Fruit fly (Drosophila melanogaster): ENCODE data around the gene APC7.

APC7 gene

dm6 chrX:6601641-6602276 is 4.9 kb downstream of the APC7 start (continued):
- TF ChIP-seq BtbVII (GFP tag; optimal IDR thresholded peaks at IDR 0.05) (peak; percentile 93), sqz (GFP tag; optimal IDR thresholded peaks at IDR 0.05) (peak; percentile 85), CG14441 (GFP tag; IDR thresholded peaks at IDR 0.05) (peak; percentile 87), Kr (GFP tag; optimal IDR thresholded peaks at IDR 0.05) (no peak), Six4 (GFP tag; optimal IDR thresholded peaks at IDR 0.05) (peak; percentile 92), Blimp-1 (GFP tag; optimal IDR thresholded peaks at IDR 0.05) (peak; percentile 91), trem (tag; optimal IDR thresholded peaks at IDR 0.05) (peak; percentile 84), NC2β (GFP tag; optimal IDR thresholded peaks at IDR 0.05) (peak; percentile 71), CG10147 (GFP tag; optimal IDR thresholded peaks at IDR 0.05) (peak; percentile 90), fd64A (GFP tag; optimal IDR thresholded peaks at IDR 0.05) (peak; percentile 84), wor (GFP tag; IDR thresholded peaks at IDR 0.05) (peak; percentile 87), Stat92E (GFP tag; optimal IDR thresholded peaks at IDR 0.05) (peak in 1 of 3 experiments; percentile 47), fd102C (GFP tag; optimal IDR thresholded peaks at IDR 0.05) (peak; percentile 72), Atf6 (GFP tag; IDR thresholded peaks at IDR 0.05) (peak; percentile 89), sima (GFP tag; optimal IDR thresholded peaks at IDR 0.05) (peak; percentile 61), CG18011 (GFP tag; optimal IDR thresholded peaks at IDR 0.05) (peak; percentile 73), Fer1 (GFP tag; optimal IDR thresholded peaks at IDR 0.05) (peak; percentile 96), Pdp1 (GFP tag; optimal IDR thresholded peaks at IDR 0.05) (peak; percentile 85 to 90), E2f1 (GFP tag; IDR thresholded peaks at IDR 0.05) (peak; percentile 85), Hsf (GFP tag; optimal IDR thresholded peaks at IDR 0.05) (peak; percentile 88), ato (GFP tag; IDR thresholded peaks at IDR 0.05; ENCODE audit: partially characterized antibody) (no peak), CG7786 (GFP tag; optimal IDR thresholded peaks at IDR 0.05) (peak; percentile 70), ro (GFP tag; IDR thresholded peaks at IDR 0.05) (peak; percentile 58; the same call in 1 of the 2 replicates), gsb (GFP tag; IDR thresholded peaks at IDR 0.05) (peak; percentile 72), CG6813 (GFP tag; optimal IDR thresholded peaks at IDR 0.05) (peak; percentile 94), vvl (GFP tag; IDR thresholded peaks at IDR 0.05) (peak; percentile 92), Meics (GFP tag; optimal IDR thresholded peaks at IDR 0.05) (peak; percentile 94), CG3407 (GFP tag; optimal IDR thresholded peaks at IDR 0.05) (peak; percentile 82), Bgb (GFP tag; IDR thresholded peaks at IDR 0.05; ENCODE audit: partially characterized antibody) (peak; percentile 8; the same call in 1 of the 2 replicates), esg (GFP tag; conservative IDR thresholded peaks at IDR 0.05) (peak; percentile 90), btn (GFP tag; optimal IDR thresholded peaks at IDR 0.05) (peak; percentile 72), Adf1 (GFP tag; IDR thresholded peaks at IDR 0.05) (peak; percentile 69), abd-A (tag; optimal IDR thresholded peaks at IDR 0.05) (peak; percentile 94), p53 (GFP tag; optimal IDR thresholded peaks at IDR 0.05) (peak; percentile 32), seq (GFP tag; IDR thresholded peaks at IDR 0.05) (peak; percentile 91), tna (GFP tag; IDR thresholded peaks at IDR 0.05; ENCODE audit: partially characterized antibody) (no peak), insv (GFP tag; optimal IDR thresholded peaks at IDR 0.05) (peak; percentile 13 to 42), scrt (GFP tag; optimal IDR thresholded peaks at IDR 0.05) (peak; percentile 85), Taf1 (GFP tag; IDR thresholded peaks at IDR 0.05) (0 out of 2 replicates have a peak, but pooled peaks have one; percentile 50), bigmax (GFP tag; optimal IDR thresholded peaks at IDR 0.05) (no peak), kay (GFP tag; optimal IDR thresholded peaks at IDR 0.05) (peak; percentile 86), Atf3 (GFP tag; optimal IDR thresholded peaks at IDR 0.05) (peak; percentile 77), bbx (GFP tag; IDR thresholded peaks at IDR 0.05; ENCODE audit: partially characterized antibody) (peak; percentile 47; the same call in 1 of the 2 replicates), sr (GFP tag; IDR thresholded peaks at IDR 0.05) (peak; percentile 54; the same call in 2 of the 3 replicates), CG3995 (GFP tag; optimal IDR thresholded peaks at IDR 0.05) (peak; percentile 32), CG7987 (GFP tag; optimal IDR thresholded peaks at IDR 0.05) (peak; percentile 81), zen2 (GFP tag; IDR thresholded peaks at IDR 0.05; ENCODE audit: partially characterized antibody) (0 out of 3 replicates have a peak, but pooled peaks have one; percentile 28), da (GFP tag; optimal IDR thresholded peaks at IDR 0.05) (peak; percentile 22)

All from whole organism, embryonic.